Comparison of ENCODE assay signal across 5 worm cellular contexts in the genomic region with DNA sequence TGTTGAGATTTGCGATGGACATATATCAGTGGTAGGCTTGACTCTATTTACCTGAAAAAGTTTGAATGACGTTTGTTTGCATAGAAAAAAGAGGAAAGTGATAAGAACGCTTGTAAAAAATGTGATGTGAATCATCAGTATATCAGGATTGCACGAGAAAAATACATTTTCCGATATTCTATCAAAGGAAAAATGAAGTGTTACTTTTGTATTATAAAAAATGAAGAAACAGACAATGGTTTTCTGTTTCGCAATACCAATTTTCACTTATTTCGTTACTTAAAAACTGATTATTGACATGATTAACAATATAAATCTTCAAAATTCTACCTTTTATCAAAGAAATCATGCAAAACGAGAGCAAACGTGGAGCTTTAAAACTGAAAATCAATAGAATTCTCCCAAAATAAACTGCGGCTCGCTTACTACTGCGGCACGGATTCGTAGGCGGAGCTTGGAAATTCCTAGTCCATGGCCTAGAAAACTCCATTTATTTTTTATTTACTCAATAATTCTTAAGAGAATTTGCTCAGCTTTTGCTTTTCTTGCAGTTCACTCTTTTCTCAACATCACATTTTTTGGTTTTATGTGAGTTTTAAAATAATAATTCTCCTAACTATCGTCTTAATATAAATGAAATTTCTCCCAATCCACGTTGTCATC.
TF ChIP-seq lines count a peak whose summit lies in the region.

A gene (minus strand): TSS at position 51 of the 663 bp plus-strand sequence.
A gene (plus strand): TSS at position 469 of the 663 bp plus-strand sequence.

TF ChIP-seq in whole organism, L1 larva, 84 proteins besides CTCF, POLR2A, EP300 and RAD21 (continued from another document and continues in another):
- TF ChIP-seq lsy-2 (tag; optimal IDR thresholded peaks at IDR 0.05; lab: Kevin White, UChicago): peak; percentile 53 to 74
- no peak for TF ChIP-seq ama-1 (optimal IDR thresholded peaks at IDR 0.05; lab: Kevin White, UChicago)
- TF ChIP-seq ztf-4 (tag; optimal IDR thresholded peaks at IDR 0.05; lab: Kevin White, UChicago): no peak
- TF ChIP-seq elt-2 (tag; optimal IDR thresholded peaks at IDR 0.05; lab: Kevin White, UChicago): no peak
- peak; percentile 30 for TF ChIP-seq irx-1 (tag; optimal IDR thresholded peaks at IDR 0.05; lab: Kevin White, UChicago)
- peak; percentile 34 for TF ChIP-seq mep-1 (tag; optimal IDR thresholded peaks at IDR 0.05; lab: Kevin White, UChicago)
- no peak for TF ChIP-seq nhr-237 (tag; optimal IDR thresholded peaks at IDR 0.05; lab: Kevin White, UChicago)
- peak; percentile 47 for TF ChIP-seq tbx-2 (tag; optimal IDR thresholded peaks at IDR 0.05; lab: Kevin White, UChicago)
- no peak for TF ChIP-seq ceh-8 (GFP tag; optimal IDR thresholded peaks at IDR 0.05; lab: Kevin White, UChicago)
- peak in 1 of 3 experiments; percentile 65 for TF ChIP-seq ceh-82 (tag; optimal IDR thresholded peaks at IDR 0.05; lab: Kevin White, UChicago)
- TF ChIP-seq egl-27 (tag; optimal IDR thresholded peaks at IDR 0.05; lab: Kevin White, UChicago): no peak
- no peak for TF ChIP-seq nhr-76 (tag; optimal IDR thresholded peaks at IDR 0.05; lab: Kevin White, UChicago)
- TF ChIP-seq snu-23 (GFP tag; optimal IDR thresholded peaks at IDR 0.05; lab: Kevin White, UChicago): peak; percentile 47
- TF ChIP-seq ceh-63 (GFP tag; optimal IDR thresholded peaks at IDR 0.05; lab: Kevin White, UChicago): no peak
- no peak for TF ChIP-seq fkh-4 (tag; optimal IDR thresholded peaks at IDR 0.05; lab: Kevin White, UChicago; ENCODE audit: borderline replicate concordance)
- no peak for TF ChIP-seq zag-1 (tag; optimal IDR thresholded peaks at IDR 0.05; lab: Kevin White, UChicago)
- no peak for TF ChIP-seq elt-3 (tag; optimal IDR thresholded peaks at IDR 0.05; lab: Kevin White, UChicago)
- peak; percentile 29 for TF ChIP-seq xbp-1 (tag; optimal IDR thresholded peaks at IDR 0.05; lab: Kevin White, UChicago)
- peak; percentile 56 for TF ChIP-seq lin-15B (tag; optimal IDR thresholded peaks at IDR 0.05; lab: Kevin White, UChicago)
- peak; percentile 46 for TF ChIP-seq nhr-47 (tag; optimal IDR thresholded peaks at IDR 0.05; lab: Kevin White, UChicago)
- TF ChIP-seq hlh-4 (tag; optimal IDR thresholded peaks at IDR 0.05; lab: Kevin White, UChicago): no peak
- TF ChIP-seq lin-14 (GFP tag; optimal IDR thresholded peaks at IDR 0.05; lab: Kevin White, UChicago): peak; percentile 49
- TF ChIP-seq nhr-20 (tag; optimal IDR thresholded peaks at IDR 0.05; lab: Kevin White, UChicago): peak; percentile 27
- peak; percentile 62 to 65 for TF ChIP-seq lin-35 (GFP tag; optimal IDR thresholded peaks at IDR 0.05; lab: Kevin White, UChicago)
- no peak for TF ChIP-seq mab-9 (GFP tag; IDR thresholded peaks at IDR 0.05; lab: Robert Waterston, UW)

TF ChIP-seq in whole organism, L2 larva, 48 proteins besides CTCF, POLR2A, EP300 and RAD21 (continued from another document):
- TF ChIP-seq nhr-21 (tag; optimal IDR thresholded peaks at IDR 0.05; lab: Kevin White, UChicago) (no peak), C34F6.9 (tag; optimal IDR thresholded peaks at IDR 0.05; lab: Kevin White, UChicago) (peak; percentile 82), blmp-1 (tag; optimal IDR thresholded peaks at IDR 0.05; lab: Kevin White, UChicago; ENCODE audit: insufficient read depth) (peak; percentile 3), alr-1 (tag; optimal IDR thresholded peaks at IDR 0.05; lab: Kevin White, UChicago) (no peak), crh-2 (tag; optimal IDR thresholded peaks at IDR 0.05; lab: Kevin White, UChicago) (peak; percentile 29), nhr-25 (tag; optimal IDR thresholded peaks at IDR 0.05; lab: Kevin White, UChicago) (peak; percentile 20), lsy-2 (tag; optimal IDR thresholded peaks at IDR 0.05; lab: Kevin White, UChicago) (peak in 1 of 2 experiments; percentile 70), dmd-4 (tag; optimal IDR thresholded peaks at IDR 0.05; lab: Kevin White, UChicago) (no peak), F13H6.1 (tag; optimal IDR thresholded peaks at IDR 0.05; lab: Kevin White, UChicago) (peak; percentile 30), snpc-4 (tag; optimal IDR thresholded peaks at IDR 0.05; lab: Kevin White, UChicago) (peak; percentile 1), fos-1 (tag; optimal IDR thresholded peaks at IDR 0.05; lab: Kevin White, UChicago) (no peak), ztf-1 (GFP tag; conservative IDR thresholded peaks at IDR 0.05; lab: Robert Waterston, UW) (no peak), ztf-11 (tag; optimal IDR thresholded peaks at IDR 0.05; lab: Kevin White, UChicago) (no peak), lin-11 (tag; optimal IDR thresholded peaks at IDR 0.05; lab: Kevin White, UChicago) (no peak)
TF ChIP-seq in whole organism, L2 larva: peak in this region for 13.

TF ChIP-seq in whole organism, L3 larva, 47 proteins besides CTCF, POLR2A, EP300 and RAD21 (continued from another document):
- TF ChIP-seq R02D3.7 (tag; optimal IDR thresholded peaks at IDR 0.05; lab: Kevin White, UChicago) (no peak), nhr-67 (tag; optimal IDR thresholded peaks at IDR 0.05; lab: Kevin White, UChicago) (no peak), unc-39 (tag; optimal IDR thresholded peaks at IDR 0.05; lab: Kevin White, UChicago) (no peak), ceh-82 (tag; optimal IDR thresholded peaks at IDR 0.05; lab: Kevin White, UChicago) (no peak), lin-39 (tag; optimal IDR thresholded peaks at IDR 0.05; lab: Kevin White, UChicago) (no peak), nhr-25 (tag; optimal IDR thresholded peaks at IDR 0.05; lab: Kevin White, UChicago) (peak; percentile 35), ceh-9 (tag; optimal IDR thresholded peaks at IDR 0.05; lab: Kevin White, UChicago) (no peak), elt-3 (tag; optimal IDR thresholded peaks at IDR 0.05; lab: Kevin White, UChicago) (no peak), lin-15B (tag; optimal IDR thresholded peaks at IDR 0.05; lab: Kevin White, UChicago) (peak; percentile 73), elt-2 (tag; optimal IDR thresholded peaks at IDR 0.05; lab: Kevin White, UChicago) (peak; percentile 38), tbx-2 (tag; optimal IDR thresholded peaks at IDR 0.05; lab: Kevin White, UChicago) (no peak), nhr-43 (tag; optimal IDR thresholded peaks at IDR 0.05; lab: Kevin White, UChicago; ENCODE audit: poor library complexity, severe bottlenecking) (no peak), nhr-12 (tag; optimal IDR thresholded peaks at IDR 0.05; lab: Kevin White, UChicago) (no peak), hmg-11 (tag; optimal IDR thresholded peaks at IDR 0.05; lab: Kevin White, UChicago) (peak; percentile 80), pha-4 (tag; optimal IDR thresholded peaks at IDR 0.05; lab: Kevin White, UChicago) (peak; percentile 64), pqm-1 (tag; optimal IDR thresholded peaks at IDR 0.05; lab: Kevin White, UChicago) (no peak), egl-27 (tag; optimal IDR thresholded peaks at IDR 0.05; lab: Kevin White, UChicago) (no peak), nhr-77 (tag; optimal IDR thresholded peaks at IDR 0.05; lab: Kevin White, UChicago) (no peak), snpc-4 (tag; optimal IDR thresholded peaks at IDR 0.05; lab: Kevin White, UChicago) (peak; percentile 74)
TF ChIP-seq in whole organism, L3 larva: peak in this region for 7.

TF ChIP-seq in whole organism, L4 larva, 104 proteins besides CTCF, POLR2A, EP300 and RAD21 (continued from another document):
- TF ChIP-seq ceh-32 (tag; optimal IDR thresholded peaks at IDR 0.05; lab: Kevin White, UChicago; ENCODE audit: poor library complexity) (no peak), lir-3 (tag; optimal IDR thresholded peaks at IDR 0.05; lab: Kevin White, UChicago) (no peak), Y75B8A.6 (GFP tag; IDR thresholded peaks at IDR 0.05; lab: Robert Waterston, UW) (no peak), madf-5 (GFP tag; IDR thresholded peaks at IDR 0.05; lab: Robert Waterston, UW) (no peak), ZK546.5 (tag; optimal IDR thresholded peaks at IDR 0.05; lab: Kevin White, UChicago) (no peak), hif-1 (tag; optimal IDR thresholded peaks at IDR 0.05; lab: Kevin White, UChicago) (peak in 1 of 2 experiments; percentile 68), dve-1 (tag; optimal IDR thresholded peaks at IDR 0.05; lab: Kevin White, UChicago; ENCODE audit: insufficient read depth) (peak; percentile 16), jun-1 (tag; optimal IDR thresholded peaks at IDR 0.05; lab: Kevin White, UChicago) (no peak), ces-1 (GFP tag; optimal IDR thresholded peaks at IDR 0.05; lab: Kevin White, UChicago) (no peak), lsy-2 (tag; optimal IDR thresholded peaks at IDR 0.05; lab: Kevin White, UChicago) (peak in 1 of 2 experiments; percentile 62), arid-1 (GFP tag; conservative IDR thresholded peaks at IDR 0.05; lab: Robert Waterston, UW) (no peak), zip-2 (tag; optimal IDR thresholded peaks at IDR 0.05; lab: Kevin White, UChicago) (no peak), mdl-1 (tag; optimal IDR thresholded peaks at IDR 0.05; lab: Kevin White, UChicago) (no peak), skn-1 (tag; optimal IDR thresholded peaks at IDR 0.05; lab: Kevin White, UChicago) (no peak), F37D6.2 (tag; optimal IDR thresholded peaks at IDR 0.05; lab: Kevin White, UChicago) (no peak), nhr-6 (tag; optimal IDR thresholded peaks at IDR 0.05; lab: Kevin White, UChicago) (peak; percentile 59), dpl-1 (GFP tag; optimal IDR thresholded peaks at IDR 0.05; lab: Kevin White, UChicago) (peak; percentile 71), mep-1 (tag; optimal IDR thresholded peaks at IDR 0.05; lab: Kevin White, UChicago) (peak; percentile 18), mxl-3 (GFP tag; optimal IDR thresholded peaks at IDR 0.05; lab: Kevin White, UChicago) (peak; percentile 24), nhr-237 (tag; optimal IDR thresholded peaks at IDR 0.05; lab: Kevin White, UChicago) (no peak), daf-12 (tag; optimal IDR thresholded peaks at IDR 0.05; lab: Kevin White, UChicago) (no peak), F49E8.2 (tag; optimal IDR thresholded peaks at IDR 0.05; lab: Kevin White, UChicago; ENCODE audit: borderline replicate concordance) (no peak), daf-16 (GFP tag; optimal IDR thresholded peaks at IDR 0.05; lab: Kevin White, UChicago) (no peak), daf-16 (tag; optimal IDR thresholded peaks at IDR 0.05; lab: Kevin White, UChicago) (peak; percentile 47), lin-38 (GFP tag; IDR thresholded peaks at IDR 0.05; lab: Robert Waterston, UW) (peak; percentile 52), fkh-10 (GFP tag; optimal IDR thresholded peaks at IDR 0.05; lab: Kevin White, UChicago) (peak; percentile 31), ceh-44 (GFP tag; IDR thresholded peaks at IDR 0.05; lab: Robert Waterston, UW) (no peak), lin-1 (GFP tag; IDR thresholded peaks at IDR 0.05; lab: Robert Waterston, UW) (no peak), nhr-11 (tag; optimal IDR thresholded peaks at IDR 0.05; lab: Kevin White, UChicago) (no peak), mes-2 (tag; optimal IDR thresholded peaks at IDR 0.05; lab: Kevin White, UChicago; ENCODE audit: poor library complexity, severe bottlenecking) (peak; percentile 96)

TF ChIP-seq in whole organism, late embryonic, 69 proteins besides CTCF, POLR2A, EP300 and RAD21 (continued from another document):
- TF ChIP-seq K02D7.2 (tag; optimal IDR thresholded peaks at IDR 0.05; lab: Kevin White, UChicago): no peak
- TF ChIP-seq ceh-30 (tag; optimal IDR thresholded peaks at IDR 0.05; lab: Kevin White, UChicago): no peak
- no peak for TF ChIP-seq C38D4.7 (GFP tag; optimal IDR thresholded peaks at IDR 0.05; lab: Kevin White, UChicago)
- no peak for TF ChIP-seq syd-9 (tag; optimal IDR thresholded peaks at IDR 0.05; lab: Kevin White, UChicago)
- no peak for TF ChIP-seq ceh-45 (GFP tag; IDR thresholded peaks at IDR 0.05; lab: Robert Waterston, UW)
- TF ChIP-seq ceh-19 (GFP tag; optimal IDR thresholded peaks at IDR 0.05; lab: Kevin White, UChicago): no peak
- TF ChIP-seq hlh-6 (tag; optimal IDR thresholded peaks at IDR 0.05; lab: Kevin White, UChicago): no peak
- no peak for TF ChIP-seq unc-86 (tag; optimal IDR thresholded peaks at IDR 0.05; lab: Kevin White, UChicago)
- no peak for TF ChIP-seq ahr-1 (tag; optimal IDR thresholded peaks at IDR 0.05; lab: Kevin White, UChicago)
- TF ChIP-seq nhr-11 (tag; optimal IDR thresholded peaks at IDR 0.05; lab: Kevin White, UChicago): no peak
- TF ChIP-seq tbx-7 (tag; optimal IDR thresholded peaks at IDR 0.05; lab: Kevin White, UChicago): peak; percentile 2
- no peak for TF ChIP-seq hlh-13 (GFP tag; optimal IDR thresholded peaks at IDR 0.05; lab: Kevin White, UChicago)
- TF ChIP-seq unc-55 (GFP tag; optimal IDR thresholded peaks at IDR 0.05; lab: Kevin White, UChicago): no peak
- peak; percentile 1 for TF ChIP-seq ceh-34 (tag; optimal IDR thresholded peaks at IDR 0.05; lab: Kevin White, UChicago)
- TF ChIP-seq ets-4 (tag; optimal IDR thresholded peaks at IDR 0.05; lab: Kevin White, UChicago): peak; percentile 27
- TF ChIP-seq T23F11.4 (GFP tag; optimal IDR thresholded peaks at IDR 0.05; lab: Kevin White, UChicago): no peak
- peak; percentile 5 for TF ChIP-seq ceh-2 (tag; optimal IDR thresholded peaks at IDR 0.05; lab: Kevin White, UChicago)
- peak; percentile 47 for TF ChIP-seq unc-42 (tag; optimal IDR thresholded peaks at IDR 0.05; lab: Kevin White, UChicago)
- peak; percentile 47 for TF ChIP-seq C08G9.2 (tag; optimal IDR thresholded peaks at IDR 0.05; lab: Kevin White, UChicago)
- TF ChIP-seq nfya-1 (tag; optimal IDR thresholded peaks at IDR 0.05; lab: Kevin White, UChicago): peak; percentile 2
- no peak for TF ChIP-seq madf-2 (tag; optimal IDR thresholded peaks at IDR 0.05; lab: Kevin White, UChicago)
- no peak for TF ChIP-seq odd-2 (tag; optimal IDR thresholded peaks at IDR 0.05; lab: Kevin White, UChicago)
- TF ChIP-seq nhr-232 (tag; optimal IDR thresholded peaks at IDR 0.05; lab: Kevin White, UChicago): no peak
- no peak for TF ChIP-seq ttx-3 (tag; optimal IDR thresholded peaks at IDR 0.05; lab: Kevin White, UChicago)
- no peak for TF ChIP-seq pqm-1 (tag; optimal IDR thresholded peaks at IDR 0.05; lab: Kevin White, UChicago)
- TF ChIP-seq npax-4 (tag; optimal IDR thresholded peaks at IDR 0.05; lab: Kevin White, UChicago): no peak
- TF ChIP-seq elt-4 (tag; optimal IDR thresholded peaks at IDR 0.05; lab: Kevin White, UChicago): no peak
- TF ChIP-seq fax-1 (tag; optimal IDR thresholded peaks at IDR 0.05; lab: Kevin White, UChicago): no peak
- TF ChIP-seq ceh-22 (tag; optimal IDR thresholded peaks at IDR 0.05; lab: Kevin White, UChicago): no peak
- TF ChIP-seq ceh-14 (tag; optimal IDR thresholded peaks at IDR 0.05; lab: Kevin White, UChicago): peak; percentile 16
